Fruit fly (Drosophila melanogaster): ENCODE data around the gene Ccp84Ae.

dm6 chr3R:6668234-6668633 is 23.3 kb downstream of the Ccp84Ae start:
- TF ChIP-seq Blimp-1 (GFP tag; optimal IDR thresholded peaks at IDR 0.05), result no peak
- TF ChIP-seq Oli (tag; optimal IDR thresholded peaks at IDR 0.05), result no peak
- no peak for TF ChIP-seq CG16863 (GFP tag; optimal IDR thresholded peaks at IDR 0.05)
- TF ChIP-seq MESR4 (GFP tag; optimal IDR thresholded peaks at IDR 0.05), result no peak
- no peak for TF ChIP-seq so (GFP tag; IDR thresholded peaks at IDR 0.05)
- TF ChIP-seq dmrt99B (tag; optimal IDR thresholded peaks at IDR 0.05), result no peak
